Worm (Caenorhabditis elegans): Measurements from ENCODE around the gene gex-4.

Gene gex-4

ce11 chrIII:12220820-12221219, 2.4 kb upstream of the gex-4 start:
- no peak for TF ChIP-seq aly-1 (tag; optimal IDR thresholded peaks at IDR 0.05)
- TF ChIP-seq ceh-13 (GFP tag; optimal IDR thresholded peaks at IDR 0.05): no peak
- TF ChIP-seq tra-4 (tag; optimal IDR thresholded peaks at IDR 0.05): no peak
- TF ChIP-seq ama-1 (optimal IDR thresholded peaks at IDR 0.05): no peak
- no peak for TF ChIP-seq tbx-37 (GFP tag; conservative IDR thresholded peaks at IDR 0.05)
- TF ChIP-seq F13C5.2 (tag; optimal IDR thresholded peaks at IDR 0.05): no peak
- no peak for TF ChIP-seq pes-1 (GFP tag; IDR thresholded peaks at IDR 0.05)

ce11 chrIII:12218078-12218477, 356 bp downstream of the gex-4 start:
- no peak for TF ChIP-seq ceh-13 (GFP tag; optimal IDR thresholded peaks at IDR 0.05)
- TF ChIP-seq hnd-1 (tag; optimal IDR thresholded peaks at IDR 0.05): no peak
- TF ChIP-seq scrt-1 (GFP tag; IDR thresholded peaks at IDR 0.05): no peak
- TF ChIP-seq tra-4 (tag; optimal IDR thresholded peaks at IDR 0.05): no peak
- no peak for TF ChIP-seq F13C5.2 (tag; optimal IDR thresholded peaks at IDR 0.05)
- no peak for TF ChIP-seq ama-1 (optimal IDR thresholded peaks at IDR 0.05)
- TF ChIP-seq ceh-36 (tag; optimal IDR thresholded peaks at IDR 0.05): no peak
- TF ChIP-seq sea-1 (GFP tag; conservative IDR thresholded peaks at IDR 0.05): no peak
- no peak for TF ChIP-seq flt-1 (GFP tag; IDR thresholded peaks at IDR 0.05)
- TF ChIP-seq tbx-11 (GFP tag; IDR thresholded peaks at IDR 0.05): no peak
- no peak for TF ChIP-seq hmg-4 (GFP tag; optimal IDR thresholded peaks at IDR 0.05)
- TF ChIP-seq tbx-37 (GFP tag; conservative IDR thresholded peaks at IDR 0.05): no peak
- TF ChIP-seq pes-1 (GFP tag; IDR thresholded peaks at IDR 0.05): no peak
- no peak for TF ChIP-seq aly-1 (tag; optimal IDR thresholded peaks at IDR 0.05)
- TF ChIP-seq B0310.2 (tag; optimal IDR thresholded peaks at IDR 0.05): no peak
- TF ChIP-seq hmbx-1 (tag; optimal IDR thresholded peaks at IDR 0.05): no peak
- TF ChIP-seq ets-7 (tag; optimal IDR thresholded peaks at IDR 0.05): no peak

- TF ChIP-seq pes-1 (GFP tag; IDR thresholded peaks at IDR 0.05) (no peak), ceh-36 (tag; optimal IDR thresholded peaks at IDR 0.05) (no peak), B0310.2 (tag; optimal IDR thresholded peaks at IDR 0.05) (no peak), hmbx-1 (tag; optimal IDR thresholded peaks at IDR 0.05) (no peak), F13C5.2 (tag; optimal IDR thresholded peaks at IDR 0.05) (no peak), aly-1 (tag; optimal IDR thresholded peaks at IDR 0.05) (no peak), ets-7 (tag; optimal IDR thresholded peaks at IDR 0.05) (no peak), sea-1 (GFP tag; conservative IDR thresholded peaks at IDR 0.05) (no peak), hnd-1 (tag; optimal IDR thresholded peaks at IDR 0.05) (no peak), tbx-37 (GFP tag; conservative IDR thresholded peaks at IDR 0.05) (no peak), tra-4 (tag; optimal IDR thresholded peaks at IDR 0.05) (no peak), scrt-1 (GFP tag; IDR thresholded peaks at IDR 0.05) (no peak), hmg-4 (GFP tag; optimal IDR thresholded peaks at IDR 0.05) (no peak), flt-1 (GFP tag; IDR thresholded peaks at IDR 0.05) (no peak)
Measured at ce11 chrIII:12215596-12215995, 2.8 kb downstream of the gex-4 start, which contains the start of gene Y75B8A.13. Y75B8A.13 (minus strand) TSS chrIII:12215696.

ce11 chrIII:12207574-12207973, 10.9 kb downstream of the gex-4 start:
- TF ChIP-seq ceh-13 (GFP tag; optimal IDR thresholded peaks at IDR 0.05) (no peak), pes-1 (GFP tag; IDR thresholded peaks at IDR 0.05) (no peak), hnd-1 (tag; optimal IDR thresholded peaks at IDR 0.05) (no peak), ets-7 (tag; optimal IDR thresholded peaks at IDR 0.05) (no peak), B0310.2 (tag; optimal IDR thresholded peaks at IDR 0.05) (no peak), tbx-37 (GFP tag; conservative IDR thresholded peaks at IDR 0.05) (no peak), flt-1 (GFP tag; IDR thresholded peaks at IDR 0.05) (no peak), sea-1 (GFP tag; conservative IDR thresholded peaks at IDR 0.05) (no peak), ama-1 (optimal IDR thresholded peaks at IDR 0.05) (no peak), tbx-11 (GFP tag; IDR thresholded peaks at IDR 0.05) (no peak), hmbx-1 (tag; optimal IDR thresholded peaks at IDR 0.05) (no peak)

- TF ChIP-seq scrt-1 (GFP tag; IDR thresholded peaks at IDR 0.05) (no peak), F13C5.2 (tag; optimal IDR thresholded peaks at IDR 0.05) (no peak), tra-4 (tag; optimal IDR thresholded peaks at IDR 0.05) (no peak), flt-1 (GFP tag; IDR thresholded peaks at IDR 0.05) (no peak), sea-1 (GFP tag; conservative IDR thresholded peaks at IDR 0.05) (no peak), aly-1 (tag; optimal IDR thresholded peaks at IDR 0.05) (no peak), ama-1 (optimal IDR thresholded peaks at IDR 0.05) (no peak), ceh-36 (tag; optimal IDR thresholded peaks at IDR 0.05) (no peak), ets-7 (tag; optimal IDR thresholded peaks at IDR 0.05) (no peak), pes-1 (GFP tag; IDR thresholded peaks at IDR 0.05) (no peak), tbx-11 (GFP tag; IDR thresholded peaks at IDR 0.05) (no peak)
Measured at ce11 chrIII:12205271-12205670, 13.2 kb downstream of the gex-4 start.

- no peak for TF ChIP-seq B0310.2 (tag; optimal IDR thresholded peaks at IDR 0.05)
- TF ChIP-seq tra-4 (tag; optimal IDR thresholded peaks at IDR 0.05): no peak
- no peak for TF ChIP-seq tbx-37 (GFP tag; conservative IDR thresholded peaks at IDR 0.05)
- TF ChIP-seq tbx-11 (GFP tag; IDR thresholded peaks at IDR 0.05): no peak
- TF ChIP-seq F13C5.2 (tag; optimal IDR thresholded peaks at IDR 0.05): no peak
- TF ChIP-seq hnd-1 (tag; optimal IDR thresholded peaks at IDR 0.05): no peak
- no peak for TF ChIP-seq aly-1 (tag; optimal IDR thresholded peaks at IDR 0.05)
- no peak for TF ChIP-seq sea-1 (GFP tag; conservative IDR thresholded peaks at IDR 0.05)
- TF ChIP-seq ceh-13 (GFP tag; optimal IDR thresholded peaks at IDR 0.05): no peak
Measured at ce11 chrIII:12202437-12202836, 16.0 kb downstream of the gex-4 start, which contains the start of gene osm-12. osm-12 (minus strand) TSS chrIII:12202537.

- TF ChIP-seq F13C5.2 (tag; optimal IDR thresholded peaks at IDR 0.05): no peak
Measured at ce11 chrIII:12198135-12198534, 20.3 kb downstream of the gex-4 start.

- TF ChIP-seq tra-4 (tag; optimal IDR thresholded peaks at IDR 0.05) (no peak), hnd-1 (tag; optimal IDR thresholded peaks at IDR 0.05) (no peak), ceh-36 (tag; optimal IDR thresholded peaks at IDR 0.05) (peak; percentile 79)
Measured at ce11 chrIII:12195991-12196390, 22.4 kb downstream of the gex-4 start.
